Worm (Caenorhabditis elegans) whole organism, L3 larva: Measurements from ENCODE around the gene dsh-1.

Experiments
- ZK546.5 ChIP-seq: sonication (generic microtip); optimal IDR thresholded peaks from 2 replicates; lab custom pipeline; 2017; ENCODE audit warnings: missing biosample characterization, missing genetic modification characterization
- egl-27 ChIP-seq: sonication (generic microtip); optimal IDR thresholded peaks from 4 replicates; lab custom pipeline; 2017; ENCODE audit warnings: missing biosample characterization, missing genetic modification reagents, missing genetic modification characterization
- fos-1 ChIP-seq: fragments of 150-350 bp; optimal IDR thresholded peaks from 2 replicates; lab custom pipeline; 2014; ENCODE audit warnings: missing biosample characterization, missing genetic modification characterization
- lin-15B ChIP-seq: fragments of 150-350 bp; optimal IDR thresholded peaks from 2 replicates; lab custom pipeline; 2014; ENCODE audit warnings: missing biosample characterization, missing genetic modification characterization
- lsy-12 ChIP-seq: sonication (generic microtip); optimal IDR thresholded peaks from 2 replicates; lab custom pipeline; 2016; ENCODE audit warnings: mild to moderate bottlenecking, missing genetic modification characterization, missing compliant biosample characterization
- nhr-11 ChIP-seq: fragments of 150-350 bp; optimal IDR thresholded peaks from 2 replicates; lab custom pipeline; 2014; ENCODE audit warnings: missing biosample characterization, missing genetic modification characterization
- nhr-76 ChIP-seq: fragments of 150-350 bp; sonication (generic microtip); optimal IDR thresholded peaks from 5 replicates; lab custom pipeline; 2014; ENCODE audit warnings: missing biosample characterization, missing genetic modification characterization
- nhr-77 ChIP-seq: fragments of 150-350 bp; optimal IDR thresholded peaks from 2 replicates; lab custom pipeline; 2014; ENCODE audit warnings: missing biosample characterization, missing genetic modification characterization
- snpc-4 ChIP-seq: fragments of 150-350 bp; optimal IDR thresholded peaks from 2 replicates; lab custom pipeline; 2014; ENCODE audit warnings: missing biosample characterization, missing genetic modification characterization
- ztf-11 ChIP-seq: fragments of 150-350 bp; optimal IDR thresholded peaks from 2 replicates; lab custom pipeline; 2014; ENCODE audit warnings: missing biosample characterization, missing genetic modification characterization
- ztf-4 ChIP-seq: fragments of 150-350 bp; optimal IDR thresholded peaks from 2 replicates; lab custom pipeline; 2014; ENCODE audit warnings: missing biosample characterization, missing genetic modification characterization

DNA sequence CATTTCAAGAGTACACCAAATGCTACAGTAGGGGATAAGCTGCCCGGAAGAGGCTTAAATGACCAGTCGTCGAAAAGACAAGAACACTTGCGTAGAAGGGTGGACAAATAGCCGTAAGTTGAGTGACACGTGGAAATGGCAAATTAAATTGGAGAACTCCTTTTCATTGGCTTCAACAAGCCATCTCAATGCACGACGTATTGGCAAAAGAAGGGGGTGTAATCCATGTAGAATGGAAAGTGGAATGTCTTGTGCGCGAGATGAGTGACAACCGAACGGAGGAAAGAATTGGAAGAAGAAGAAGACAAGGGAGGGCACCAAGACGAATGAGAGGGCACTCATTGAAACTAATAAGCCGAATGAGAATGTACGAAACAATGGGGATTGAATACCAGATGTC is 3.5 kb upstream of the dsh-1 start:
- TF ChIP-seq ZK546.5 (tag; lab: Kevin White, UChicago) (no peak), nhr-76 (tag; lab: Kevin White, UChicago) (no peak), lin-15B (tag; lab: Kevin White, UChicago) (no peak), snpc-4 (tag; lab: Kevin White, UChicago) (no peak), lsy-12 (tag; lab: Kevin White, UChicago) (no peak), nhr-11 (no peak), fos-1 (no peak), ztf-11 (tag; lab: Kevin White, UChicago) (no peak), egl-27 (no peak), ztf-4 (tag; lab: Kevin White, UChicago) (no peak), nhr-77 (tag; lab: Kevin White, UChicago) (no peak)
